Worm (Caenorhabditis elegans) whole organism, early embryonic: ENCODE results near the gene C42C1.19.

ENCODE experiments used
- B0310.2 ChIP-seq: sonication (generic microtip); optimal IDR thresholded peaks from 2 replicates; lab custom pipeline; 2016; ENCODE audit warnings: mild to moderate bottlenecking, missing genetic modification characterization, missing compliant biosample characterization
- F13C5.2 ChIP-seq: sonication (generic microtip); optimal IDR thresholded peaks from 2 replicates; lab custom pipeline; 2017; ENCODE audit warnings: mild to moderate bottlenecking, missing genetic modification characterization, inconsistent platforms, missing compliant biosample characterization
- aly-1 ChIP-seq: sonication (generic microtip); optimal IDR thresholded peaks from 2 replicates; lab custom pipeline; 2016; ENCODE audit warnings: missing genetic modification characterization, missing compliant biosample characterization
- ama-1 ChIP-seq: fragments of 150-350 bp; optimal IDR thresholded peaks from 2 replicates; lab custom pipeline; 2014
- ceh-13 ChIP-seq: fragments of 200-800 bp; sonication (Bioruptor generic); optimal IDR thresholded peaks from 2 replicates; lab custom pipeline; 2018; ENCODE audit warnings: mild to moderate bottlenecking, missing genetic modification characterization, missing compliant biosample characterization
- ceh-36 ChIP-seq: sonication (generic microtip); optimal IDR thresholded peaks from 2 replicates; lab custom pipeline; 2016; ENCODE audit warnings: missing genetic modification characterization, inconsistent platforms, missing compliant biosample characterization
- ets-7 ChIP-seq: sonication (generic microtip); optimal IDR thresholded peaks from 2 replicates; lab custom pipeline; 2016; ENCODE audit warnings: missing genotype, missing genetic modification characterization, missing compliant biosample characterization
- flt-1 ChIP-seq: fragments of 200-800 bp; sonication (Bioruptor generic); IDR thresholded peaks from 2 replicates; pipeline ENCODE4 v1.3.6; 2022; ENCODE audit warnings: missing genetic modification characterization, missing compliant biosample characterization
- hmbx-1 ChIP-seq: sonication (generic microtip); optimal IDR thresholded peaks from 2 replicates; lab custom pipeline; 2016; ENCODE audit warnings: mild to moderate bottlenecking, missing genetic modification characterization, missing compliant biosample characterization
- hmg-4 ChIP-seq: fragments of 200-800 bp; sonication (Bioruptor generic); optimal IDR thresholded peaks from 2 replicates; lab custom pipeline; 2018; ENCODE audit warnings: mild to moderate bottlenecking, missing genetic modification characterization, missing compliant biosample characterization
- hnd-1 ChIP-seq: sonication (generic microtip); optimal IDR thresholded peaks from 2 replicates; lab custom pipeline; 2016; ENCODE audit warnings: missing genetic modification characterization, missing compliant biosample characterization
- pes-1 ChIP-seq: fragments of 200-800 bp; sonication (Bioruptor generic); IDR thresholded peaks from 2 replicates; pipeline ENCODE4 v1.3.6; 2022; ENCODE audit warnings: missing genetic modification reagents, missing genetic modification characterization, missing compliant biosample characterization
- scrt-1 ChIP-seq: fragments of 200-800 bp; sonication (Bioruptor generic); IDR thresholded peaks from 2 replicates; pipeline ENCODE4 v1.3.6; 2022; ENCODE audit warnings: missing genetic modification characterization, missing compliant biosample characterization
- sea-1 ChIP-seq: fragments of 200-800 bp; sonication (Bioruptor generic); conservative IDR thresholded peaks from 2 replicates; pipeline ENCODE4 v1.3.6; 2022; ENCODE audit warnings: missing genetic modification characterization, missing compliant biosample characterization
- tbx-11 ChIP-seq: fragments of 200-800 bp; sonication (Bioruptor generic); IDR thresholded peaks from 2 replicates; pipeline ENCODE4 v1.3.6; 2022; ENCODE audit warnings: missing genetic modification characterization, missing compliant biosample characterization
- tbx-37 ChIP-seq: fragments of 200-800 bp; sonication (Bioruptor generic); conservative IDR thresholded peaks from 2 replicates; pipeline ENCODE4 v1.3.6; 2022; ENCODE audit warnings: missing genetic modification reagents, missing genetic modification characterization, missing compliant biosample characterization
- tra-4 ChIP-seq: sonication (generic microtip); optimal IDR thresholded peaks from 2 replicates; lab custom pipeline; 2017; ENCODE audit warnings: missing genetic modification characterization, missing compliant biosample characterization

Gene C42C1.19

ce11 chrIV:12282157-12282789 is at the start of gene C42C1.19, which contains the start of gene C42C1.12:
TSS of gene C42C1.19 (plus strand) at chrIV:12282739.
TSS of gene C42C1.12 (minus strand) at chrIV:12282207.
- TF ChIP-seq tbx-11 (GFP tag; lab: Robert Waterston, UW) (no peak), tra-4 (no peak), sea-1 (GFP tag; lab: Robert Waterston, UW) (no peak)

ce11 chrIV:12236011-12236410 is 46.5 kb upstream of the C42C1.19 start, which contains the start of gene sre-16:
TSS of gene sre-16 (minus strand) at chrIV:12236111.
- TF ChIP-seq scrt-1 (GFP tag; lab: Robert Waterston, UW) (no peak), hnd-1 (tag; lab: Kevin White, UChicago) (no peak), pes-1 (GFP tag; lab: Robert Waterston, UW) (no peak), F13C5.2 (tag; lab: Kevin White, UChicago) (no peak), hmg-4 (no peak), tra-4 (no peak), sea-1 (GFP tag; lab: Robert Waterston, UW) (no peak), tbx-11 (GFP tag; lab: Robert Waterston, UW) (no peak), B0310.2 (tag; lab: Kevin White, UChicago) (no peak), flt-1 (GFP tag; lab: Robert Waterston, UW) (no peak), hmbx-1 (tag; lab: Kevin White, UChicago) (no peak), ceh-13 (GFP tag; lab: Kevin White, UChicago) (no peak), aly-1 (tag; lab: Kevin White, UChicago) (no peak), tbx-37 (GFP tag; lab: Robert Waterston, UW) (no peak), ceh-36 (tag; lab: Kevin White, UChicago) (no peak), ets-7 (tag; lab: Kevin White, UChicago) (no peak), ama-1 (lab: Kevin White, UChicago) (no peak)

ce11 chrIV:12238851-12239250 is 43.7 kb upstream of the C42C1.19 start, which contains the start of gene sre-19:
TSS of gene sre-19 (minus strand) at chrIV:12238951.
- TF ChIP-seq hmg-4 (no peak), pes-1 (GFP tag; lab: Robert Waterston, UW) (no peak), aly-1 (tag; lab: Kevin White, UChicago) (no peak), hmbx-1 (tag; lab: Kevin White, UChicago) (no peak), sea-1 (GFP tag; lab: Robert Waterston, UW) (no peak), F13C5.2 (tag; lab: Kevin White, UChicago) (no peak), ets-7 (tag; lab: Kevin White, UChicago) (no peak), ama-1 (lab: Kevin White, UChicago) (no peak), ceh-13 (GFP tag; lab: Kevin White, UChicago) (no peak), B0310.2 (tag; lab: Kevin White, UChicago) (no peak), ceh-36 (tag; lab: Kevin White, UChicago) (no peak), flt-1 (GFP tag; lab: Robert Waterston, UW) (no peak), tbx-37 (GFP tag; lab: Robert Waterston, UW) (no peak), tbx-11 (GFP tag; lab: Robert Waterston, UW) (no peak), hnd-1 (tag; lab: Kevin White, UChicago) (no peak), scrt-1 (GFP tag; lab: Robert Waterston, UW) (no peak), tra-4 (no peak)

ce11 chrIV:12244706-12245105 is 37.8 kb upstream of the C42C1.19 start, which contains the start of gene sre-15:
TSS of gene sre-15 (minus strand) at chrIV:12244806.
- TF ChIP-seq ama-1 (lab: Kevin White, UChicago) = no peak
- no peak for TF ChIP-seq scrt-1 (GFP tag; lab: Robert Waterston, UW)
- no peak for TF ChIP-seq ceh-13 (GFP tag; lab: Kevin White, UChicago)
- TF ChIP-seq ets-7 (tag; lab: Kevin White, UChicago) = no peak
- no peak for TF ChIP-seq hmbx-1 (tag; lab: Kevin White, UChicago)
- no peak for TF ChIP-seq tbx-37 (GFP tag; lab: Robert Waterston, UW)
- no peak for TF ChIP-seq hnd-1 (tag; lab: Kevin White, UChicago)
- no peak for TF ChIP-seq hmg-4
- no peak for TF ChIP-seq aly-1 (tag; lab: Kevin White, UChicago)
- TF ChIP-seq B0310.2 (tag; lab: Kevin White, UChicago) = no peak
- TF ChIP-seq sea-1 (GFP tag; lab: Robert Waterston, UW) = no peak
- no peak for TF ChIP-seq pes-1 (GFP tag; lab: Robert Waterston, UW)
- no peak for TF ChIP-seq flt-1 (GFP tag; lab: Robert Waterston, UW)
- TF ChIP-seq tbx-11 (GFP tag; lab: Robert Waterston, UW) = no peak
- no peak for TF ChIP-seq ceh-36 (tag; lab: Kevin White, UChicago)
- TF ChIP-seq F13C5.2 (tag; lab: Kevin White, UChicago) = no peak
- no peak for TF ChIP-seq tra-4

ce11 chrIV:12252579-12252978 is 30.0 kb upstream of the C42C1.19 start, which contains the start of gene dnj-26:
TSS of gene dnj-26 (minus strand) at chrIV:12252679.
- TF ChIP-seq hmg-4 (no peak), ceh-13 (GFP tag; lab: Kevin White, UChicago) (no peak)

- TF ChIP-seq tbx-11 (GFP tag; lab: Robert Waterston, UW) = no peak
- TF ChIP-seq scrt-1 (GFP tag; lab: Robert Waterston, UW) = no peak
These were observed 23.2 kb upstream of the C42C1.19 start, which contains the start of gene Y39C12A.9 for ce11 chrIV:12259161-12259870. TSS of gene Y39C12A.9 (minus strand) at chrIV:12259211.

ce11 chrIV:12261353-12261752 is 21.2 kb upstream of the C42C1.19 start, which contains the start of gene sre-14:
TSS of gene sre-14 (minus strand) at chrIV:12261453.
- TF ChIP-seq ceh-36 (tag; lab: Kevin White, UChicago) (no peak), scrt-1 (GFP tag; lab: Robert Waterston, UW) (no peak), tra-4 (no peak), hmg-4 (no peak), tbx-37 (GFP tag; lab: Robert Waterston, UW) (no peak), pes-1 (GFP tag; lab: Robert Waterston, UW) (no peak), B0310.2 (tag; lab: Kevin White, UChicago) (no peak), tbx-11 (GFP tag; lab: Robert Waterston, UW) (no peak), ets-7 (tag; lab: Kevin White, UChicago) (no peak), sea-1 (GFP tag; lab: Robert Waterston, UW) (no peak), ceh-13 (GFP tag; lab: Kevin White, UChicago) (no peak), hmbx-1 (tag; lab: Kevin White, UChicago) (no peak), ama-1 (lab: Kevin White, UChicago) (no peak), F13C5.2 (tag; lab: Kevin White, UChicago) (no peak), flt-1 (GFP tag; lab: Robert Waterston, UW) (no peak)
